Fruit fly (Drosophila melanogaster): Measurements from ENCODE around the gene Tpr2.

DNA sequence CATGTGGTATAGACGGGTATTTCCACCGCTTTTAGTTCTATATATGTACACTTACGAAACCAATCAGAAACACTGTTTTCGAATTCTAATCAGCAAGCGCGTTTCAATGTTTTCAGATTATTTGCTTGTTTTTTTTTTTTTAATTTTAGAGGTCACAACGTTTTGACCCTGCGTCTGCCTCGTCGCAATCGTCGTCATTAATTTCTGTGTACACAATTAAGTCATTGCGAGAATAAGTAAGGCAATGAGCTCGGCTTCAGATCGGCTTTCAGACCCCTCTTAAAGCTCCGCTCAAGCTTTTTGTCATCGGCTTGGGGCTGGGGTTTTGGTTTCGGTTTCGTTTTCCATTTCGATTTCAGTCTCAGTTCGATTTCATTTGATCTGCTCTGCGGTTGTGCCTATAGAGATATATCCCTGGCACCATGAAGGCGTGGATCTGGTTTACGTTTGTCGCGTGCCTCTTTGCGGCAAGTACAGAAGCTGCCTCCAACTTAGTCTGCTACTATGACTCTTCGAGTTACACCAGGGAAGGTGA is 44.3 kb upstream of the Tpr2 start, which contains the start of gene Idgf2:
- TF ChIP-seq EcR (GFP tag; optimal IDR thresholded peaks at IDR 0.05) (no peak), rn (GFP tag; IDR thresholded peaks at IDR 0.05) (no peak), CG32121 (GFP tag; IDR thresholded peaks at IDR 0.05) (no peak), Pif1B (GFP tag; optimal IDR thresholded peaks at IDR 0.05) (no peak)
